Worm (Caenorhabditis elegans): ENCODE data around the gene cyp-25A3.

Gene cyp-25A3

DNA sequence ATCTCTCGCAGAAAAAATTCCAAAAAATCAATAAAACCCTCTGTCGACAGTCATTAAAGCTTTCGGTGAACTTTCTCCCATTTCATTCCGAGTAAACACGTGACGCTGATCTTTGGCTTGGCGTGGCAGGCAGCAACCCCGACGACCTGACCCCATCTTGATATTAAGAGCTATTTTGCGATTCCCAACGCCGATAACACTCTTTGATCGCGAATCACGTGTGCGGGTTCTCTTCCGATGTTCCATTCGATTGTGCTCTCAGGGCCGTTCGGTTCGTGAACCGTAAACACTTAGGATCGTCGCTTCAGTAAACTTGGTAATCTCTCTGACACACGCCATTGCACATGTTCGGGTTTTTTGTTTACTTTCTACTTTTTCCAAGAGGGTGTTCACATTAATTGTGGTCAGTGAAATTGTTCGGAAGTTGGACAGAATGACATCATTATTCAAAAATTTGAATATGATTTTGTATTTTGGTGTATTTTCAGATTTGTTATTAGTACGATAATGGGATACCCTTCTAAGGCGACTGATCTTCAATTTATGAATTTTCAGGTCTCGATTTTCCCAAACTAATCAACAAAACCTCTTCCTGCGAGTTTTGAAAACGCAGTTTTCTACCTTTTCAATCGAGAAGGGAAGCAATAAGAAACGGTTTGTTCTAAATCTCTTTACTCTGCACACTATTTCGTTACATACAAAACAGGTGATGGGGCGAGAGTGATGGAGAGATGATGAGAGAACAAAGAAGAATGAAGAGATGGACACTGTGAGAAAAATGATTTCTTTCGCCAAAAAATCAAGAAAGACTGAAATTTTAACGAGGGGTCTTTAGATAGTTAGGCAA, 42.1 kb downstream of the cyp-25A3 start:
- TF ChIP-seq mep-1 (tag; optimal IDR thresholded peaks at IDR 0.05) (no peak), elt-1 (tag; optimal IDR thresholded peaks at IDR 0.05; ENCODE audit: borderline replicate concordance, insufficient read depth) (peak; percentile 90)

DNA sequence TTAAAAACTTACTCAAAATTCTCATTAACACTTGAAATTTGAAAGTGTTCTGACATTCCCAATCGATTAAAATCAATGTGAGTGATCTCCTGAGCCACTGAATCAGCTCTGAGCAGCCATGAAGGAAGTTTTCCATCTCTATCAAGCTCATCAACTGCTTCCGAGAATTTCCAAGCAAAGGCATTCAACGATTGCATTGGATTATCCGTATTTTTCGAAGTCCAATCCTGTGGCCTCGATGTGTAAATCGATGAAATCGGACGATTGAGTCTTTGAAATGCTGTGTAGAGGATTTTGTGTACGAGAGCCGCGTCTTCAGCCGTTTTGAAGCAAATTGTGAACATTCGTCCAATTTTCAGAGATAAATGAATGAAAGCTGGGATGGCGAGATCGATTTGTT, 43.6 kb downstream of the cyp-25A3 start:
- TF ChIP-seq lin-32 (GFP tag; optimal IDR thresholded peaks at IDR 0.05): no peak
- no peak for TF ChIP-seq sptf-1 (tag; optimal IDR thresholded peaks at IDR 0.05)
- TF ChIP-seq mls-2 (tag; optimal IDR thresholded peaks at IDR 0.05): no peak
- TF ChIP-seq ceh-39 (tag; optimal IDR thresholded peaks at IDR 0.05): no peak
- no peak for TF ChIP-seq lin-13 (tag; optimal IDR thresholded peaks at IDR 0.05)
- no peak for TF ChIP-seq cnd-1 (tag; optimal IDR thresholded peaks at IDR 0.05)

DNA sequence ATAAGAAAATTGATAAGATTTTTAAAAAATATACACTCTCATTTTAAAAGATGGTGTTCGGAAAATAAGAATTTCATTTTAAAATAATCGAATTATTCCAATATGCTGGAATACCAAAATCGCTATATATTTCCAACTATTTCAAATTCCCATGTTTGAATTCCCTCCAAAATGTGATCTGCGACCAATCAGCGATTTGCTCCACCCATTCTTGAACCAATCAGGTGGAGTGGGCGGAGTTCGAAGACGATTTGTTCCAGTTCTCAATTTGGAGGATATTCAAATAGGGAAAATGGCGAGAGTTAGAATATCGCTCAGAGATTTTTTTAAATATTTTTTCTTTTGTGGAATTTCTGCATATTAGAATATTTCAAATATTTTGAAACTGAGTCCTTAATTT, 48.7 kb downstream of the cyp-25A3 start:
- no peak for TF ChIP-seq ceh-39 (tag; optimal IDR thresholded peaks at IDR 0.05)
- TF ChIP-seq mab-5 (tag; optimal IDR thresholded peaks at IDR 0.05): no peak
- TF ChIP-seq sem-2 (GFP tag; optimal IDR thresholded peaks at IDR 0.05): no peak
- TF ChIP-seq cnd-1 (tag; optimal IDR thresholded peaks at IDR 0.05): no peak
- no peak for TF ChIP-seq zip-8 (tag; optimal IDR thresholded peaks at IDR 0.05)
- no peak for TF ChIP-seq lin-13 (tag; optimal IDR thresholded peaks at IDR 0.05)
- TF ChIP-seq lsy-2 (tag; optimal IDR thresholded peaks at IDR 0.05): no peak
- no peak for TF ChIP-seq mep-1 (tag; optimal IDR thresholded peaks at IDR 0.05)
- no peak for TF ChIP-seq M03D4.4 (tag; optimal IDR thresholded peaks at IDR 0.05)
- no peak for TF ChIP-seq unc-62 (GFP tag; optimal IDR thresholded peaks at IDR 0.05)

DNA sequence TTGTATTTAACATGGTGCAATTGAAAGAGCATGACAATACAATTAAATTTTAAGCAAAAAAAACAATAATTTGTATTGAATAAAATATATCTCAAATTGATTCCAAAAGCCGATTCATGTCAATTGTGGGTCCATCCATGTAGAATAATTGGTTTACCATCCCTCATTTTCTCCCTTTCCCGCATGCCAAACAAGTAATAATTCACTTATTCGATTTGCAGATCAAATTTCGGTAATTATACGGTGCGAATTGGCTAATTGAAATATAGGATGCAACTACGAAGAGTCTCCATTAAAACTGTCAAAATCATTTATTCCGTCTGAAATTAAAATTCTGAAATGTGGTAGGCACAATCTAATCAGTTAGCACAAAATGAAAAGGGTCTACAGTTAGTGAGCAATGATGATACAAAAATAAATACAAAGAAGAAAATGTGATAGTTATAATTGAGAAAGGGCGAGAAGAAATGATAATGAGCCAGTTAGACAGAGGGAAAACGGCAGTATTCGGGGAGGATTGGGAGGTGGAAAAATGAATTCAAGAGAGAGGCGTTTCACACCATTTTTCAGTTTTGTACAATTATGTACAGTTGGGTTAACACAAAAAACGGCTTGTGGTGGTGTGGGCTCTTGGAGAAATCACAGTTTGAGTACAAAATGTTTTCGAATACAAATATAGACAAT, 49.7 kb downstream of the cyp-25A3 start:
- TF ChIP-seq ceh-83 (GFP tag; optimal IDR thresholded peaks at IDR 0.05) (peak; percentile 20), mls-2 (tag; optimal IDR thresholded peaks at IDR 0.05) (peak; percentile 24), ces-1 (GFP tag; optimal IDR thresholded peaks at IDR 0.05) (peak; percentile 99), ceh-43 (GFP tag; optimal IDR thresholded peaks at IDR 0.05) (peak; percentile 65), unc-39 (tag; optimal IDR thresholded peaks at IDR 0.05) (peak; percentile 11), M03D4.4 (tag; optimal IDR thresholded peaks at IDR 0.05) (no peak), elt-3 (tag; optimal IDR thresholded peaks at IDR 0.05) (peak; percentile 25), drap-1 (GFP tag; optimal IDR thresholded peaks at IDR 0.05) (no peak), nhr-2 (tag; optimal IDR thresholded peaks at IDR 0.05) (no peak), mab-5 (tag; optimal IDR thresholded peaks at IDR 0.05) (no peak)

All from whole organism, mixed stage, embryonic.